Fruit fly (Drosophila melanogaster) whole organism, embryonic: Measurements from ENCODE around the gene CG3457.
A peak's percentile ranks its signal among the peaks of the same experiment; 100 is the strongest.

Experiments
- Antp ChIP-seq: fragments of 200-800 bp; sonication (Bioruptor generic); optimal IDR thresholded peaks from 3 replicates; lab custom pipeline; 2016; ENCODE audit warnings: missing biosample characterization, missing genetic modification characterization
- Atf6 ChIP-seq: fragments of 200-800 bp; sonication (Bioruptor generic); IDR thresholded peaks from 2 replicates; pipeline ENCODE4 v1.3.6; 2022; ENCODE audit warnings: missing biosample characterization, missing genetic modification characterization
- BEAF-32 ChIP-seq: fragments of 200-800 bp; sonication (Bioruptor generic); optimal IDR thresholded peaks from 3 replicates; lab custom pipeline; 2017; ENCODE audit warnings: missing biosample characterization, missing genetic modification characterization, mild to moderate bottlenecking, moderate library complexity, missing genetic modification reagents
- CG10209 ChIP-seq: fragments of 200-800 bp; sonication (Bioruptor generic); optimal IDR thresholded peaks from 3 replicates; lab custom pipeline; 2017; ENCODE audit warnings: missing biosample characterization, mild to moderate bottlenecking, missing genetic modification characterization, missing genetic modification reagents
- CG10321 ChIP-seq: fragments of 200-800 bp; sonication (Bioruptor generic); IDR thresholded peaks from 2 replicates; pipeline ENCODE4 v1.3.6; 2022; ENCODE audit warnings: missing biosample characterization, missing genetic modification characterization
- CG10654 ChIP-seq: fragments of 200-800 bp; sonication (Bioruptor generic); optimal IDR thresholded peaks from 2 replicates; lab custom pipeline; 2016; ENCODE audit warnings: missing biosample characterization, missing genetic modification characterization
- CG10979 ChIP-seq: fragments of 200-800 bp; sonication (Bioruptor generic); optimal IDR thresholded peaks from 2 replicates; lab custom pipeline; 2018; ENCODE audit warnings: missing biosample characterization, mild to moderate bottlenecking, missing genetic modification characterization, moderate library complexity
- CG11398 ChIP-seq: fragments of 200-800 bp; sonication (Bioruptor generic); optimal IDR thresholded peaks from 2 replicates; lab custom pipeline; 2016; ENCODE audit warnings: missing biosample characterization, missing genetic modification characterization
- CG11504 ChIP-seq: fragments of 200-800 bp; sonication (Bioruptor generic); optimal IDR thresholded peaks from 3 replicates; lab custom pipeline; 2019; ENCODE audit warnings: missing biosample characterization, mild to moderate bottlenecking, missing genetic modification characterization, moderate library complexity
- CG12155 ChIP-seq: fragments of 200-800 bp; sonication (Bioruptor generic); optimal IDR thresholded peaks from 3 replicates; lab custom pipeline; 2016; ENCODE audit warnings: missing biosample characterization, missing genetic modification characterization
- CG13287 ChIP-seq: fragments of 200-800 bp; sonication (Bioruptor generic); IDR thresholded peaks from 2 replicates; pipeline ENCODE4 v1.3.6; 2022; ENCODE audit warnings: missing biosample characterization, missing genetic modification characterization; ENCODE audit not compliant: partially characterized antibody
- CG1602 ChIP-seq: fragments of 200-800 bp; sonication (Bioruptor generic); optimal IDR thresholded peaks from 3 replicates; lab custom pipeline; 2016; ENCODE audit warnings: missing biosample characterization, missing genetic modification characterization
- CG17361 ChIP-seq: fragments of 200-800 bp; sonication (Bioruptor generic); IDR thresholded peaks from 3 replicates; pipeline ENCODE4 v1.3.6; 2022; ENCODE audit warnings: missing biosample characterization, missing genetic modification characterization
- CG18599 ChIP-seq: fragments of 200-800 bp; sonication (Bioruptor generic); optimal IDR thresholded peaks from 3 replicates; lab custom pipeline; 2017; ENCODE audit warnings: missing biosample characterization, missing genetic modification characterization, mild to moderate bottlenecking, moderate library complexity, missing genetic modification reagents
- CG3163 ChIP-seq: fragments of 200-800 bp; sonication (Bioruptor generic); optimal IDR thresholded peaks from 3 replicates; lab custom pipeline; 2016; ENCODE audit warnings: missing biosample characterization, missing genetic modification characterization
- CG33213 ChIP-seq: fragments of 200-800 bp; sonication (Bioruptor generic); optimal IDR thresholded peaks from 3 replicates; lab custom pipeline; 2016; ENCODE audit warnings: missing biosample characterization, missing genetic modification characterization
- CG3838 ChIP-seq: fragments of 200-800 bp; sonication (Bioruptor generic); optimal IDR thresholded peaks from 3 replicates; lab custom pipeline; 2016; ENCODE audit warnings: missing biosample characterization, missing genetic modification characterization
- CG3847 ChIP-seq: fragments of 200-800 bp; sonication (Bioruptor generic); IDR thresholded peaks from 2 replicates; pipeline ENCODE4 v1.3.6; 2022; ENCODE audit warnings: missing biosample characterization, missing genetic modification characterization
- CG4617 ChIP-seq: fragments of 200-800 bp; sonication (Bioruptor generic); optimal IDR thresholded peaks from 3 replicates; lab custom pipeline; 2016; ENCODE audit warnings: missing biosample characterization, missing genetic modification characterization, borderline replicate concordance
- CG8478 ChIP-seq: fragments of >200 bp; optimal IDR thresholded peaks from 2 replicates; lab custom pipeline; 2018
- Dad ChIP-seq: fragments of 200-800 bp; sonication (Bioruptor generic); optimal IDR thresholded peaks from 3 replicates; lab custom pipeline; 2016; ENCODE audit warnings: missing biosample characterization, missing genetic modification characterization
- Eip74EF ChIP-seq, 2 experiments: fragments of 200-800 bp in 1 of 2; fragments of >200 bp in 1 of 2; sonication (Bioruptor generic) in 1 of 2; optimal IDR thresholded peaks; 2 replicates each; lab custom pipeline; 2017 to 2019; ENCODE audit warnings: missing biosample characterization in 2 of 2, missing genetic modification characterization in 2 of 2, mild to moderate bottlenecking in 1 of 2, moderate library complexity in 1 of 2
- Ets97D ChIP-seq: fragments of 200-800 bp; sonication (Bioruptor generic); optimal IDR thresholded peaks from 3 replicates; lab custom pipeline; 2016; ENCODE audit warnings: missing biosample characterization, missing genetic modification characterization
- Fer3 ChIP-seq: fragments of 200-800 bp; sonication (Bioruptor generic); optimal IDR thresholded peaks from 2 replicates; lab custom pipeline; 2018; ENCODE audit warnings: missing biosample characterization, mild to moderate bottlenecking, missing genetic modification characterization, moderate library complexity
- HLHmδ ChIP-seq: fragments of 200-800 bp; sonication (Bioruptor generic); optimal IDR thresholded peaks from 2 replicates; lab custom pipeline; 2018; ENCODE audit warnings: missing biosample characterization, mild to moderate bottlenecking, missing genetic modification characterization, moderate library complexity
- Hr39 ChIP-seq: fragments of >200 bp; optimal IDR thresholded peaks from 2 replicates; lab custom pipeline; 2017
- Lim3 ChIP-seq: fragments of 200-800 bp; sonication (Bioruptor generic); IDR thresholded peaks from 2 replicates; pipeline ENCODE4 v1.3.6; 2022; ENCODE audit warnings: missing biosample characterization, missing genetic modification characterization
- Myb ChIP-seq: fragments of 200-800 bp; sonication (Bioruptor generic); optimal IDR thresholded peaks from 2 replicates; lab custom pipeline; 2016; ENCODE audit warnings: missing biosample characterization, missing genetic modification characterization
- NfI ChIP-seq: fragments of 200-800 bp; sonication (Bioruptor generic); optimal IDR thresholded peaks from 3 replicates; lab custom pipeline; 2018; ENCODE audit warnings: missing biosample characterization, mild to moderate bottlenecking, missing genetic modification characterization, moderate library complexity
- Oli ChIP-seq: fragments of 200-800 bp; sonication (Bioruptor generic); optimal IDR thresholded peaks from 2 replicates; lab custom pipeline; 2018; ENCODE audit warnings: missing biosample characterization, mild to moderate bottlenecking, missing genetic modification characterization, moderate library complexity
- Pdp1 ChIP-seq, 2 experiments: fragments of 200-800 bp; sonication (Bioruptor generic); optimal IDR thresholded peaks; 3 replicates each; lab custom pipeline; 2016; ENCODE audit warnings: missing biosample characterization in 2 of 2, missing genetic modification characterization in 2 of 2, mild to moderate bottlenecking in 1 of 2, moderate library complexity in 1 of 2
- Sry-β ChIP-seq: fragments of 200-800 bp; sonication (Bioruptor generic); optimal IDR thresholded peaks from 2 replicates; lab custom pipeline; 2018; ENCODE audit warnings: missing biosample characterization, mild to moderate bottlenecking, missing genetic modification characterization, moderate library complexity
- Tbp ChIP-seq: fragments of >200 bp; optimal IDR thresholded peaks from 2 replicates; lab custom pipeline; 2018; ENCODE audit warnings: missing biosample characterization, missing genetic modification characterization
- Trl ChIP-seq, 3 experiments: fragments of >200 bp in 2 of 3; fragments of 200-800 bp in 1 of 3; sonication (Bioruptor generic) in 1 of 3; optimal IDR thresholded peaks; 2 replicates in 1 of 3; 3 replicates in 2 of 3; lab custom pipeline; 2016 to 2017; ENCODE audit warnings: missing biosample characterization in 1 of 3, missing genetic modification characterization in 1 of 3
- Usf ChIP-seq: fragments of 200-800 bp; sonication (Bioruptor generic); optimal IDR thresholded peaks from 2 replicates; lab custom pipeline; 2017; ENCODE audit warnings: missing genotype, missing biosample characterization, missing genetic modification characterization
- ab ChIP-seq: fragments of 200-800 bp; sonication (Bioruptor generic); optimal IDR thresholded peaks from 2 replicates; lab custom pipeline; 2016; ENCODE audit warnings: missing biosample characterization, missing genetic modification characterization
- bbx ChIP-seq: fragments of 200-800 bp; sonication (Bioruptor generic); IDR thresholded peaks from 2 replicates; pipeline ENCODE4 v1.3.6; 2022; ENCODE audit warnings: missing biosample characterization, missing genetic modification characterization; ENCODE audit not compliant: partially characterized antibody
- bigmax ChIP-seq: fragments of 200-800 bp; sonication (Bioruptor generic); optimal IDR thresholded peaks from 2 replicates; lab custom pipeline; 2018; ENCODE audit warnings: missing biosample characterization, mild to moderate bottlenecking, missing genetic modification characterization
- dmrt11E ChIP-seq: fragments of 200-800 bp; sonication (Bioruptor generic); optimal IDR thresholded peaks from 3 replicates; lab custom pipeline; 2018; ENCODE audit warnings: missing biosample characterization, mild to moderate bottlenecking, missing genetic modification characterization, moderate library complexity
- exex ChIP-seq: fragments of 200-800 bp; sonication (Bioruptor generic); optimal IDR thresholded peaks from 4 replicates; lab custom pipeline; 2018; ENCODE audit warnings: missing biosample characterization, mild to moderate bottlenecking, missing genetic modification characterization, moderate library complexity
- gem ChIP-seq: fragments of 200-800 bp; sonication (Bioruptor generic); optimal IDR thresholded peaks from 2 replicates; lab custom pipeline; 2019; ENCODE audit warnings: missing biosample characterization, mild to moderate bottlenecking, missing genetic modification characterization, moderate library complexity
- grn ChIP-seq: fragments of 200-800 bp; sonication (Bioruptor generic); optimal IDR thresholded peaks from 3 replicates; lab custom pipeline; 2017; ENCODE audit warnings: missing biosample characterization, missing genetic modification characterization
- gsb-n ChIP-seq: fragments of 200-800 bp; sonication (Bioruptor generic); optimal IDR thresholded peaks from 3 replicates; lab custom pipeline; 2018; ENCODE audit warnings: missing biosample characterization, mild to moderate bottlenecking, missing genetic modification characterization
- ham ChIP-seq: fragments of 200-800 bp; sonication (Bioruptor generic); IDR thresholded peaks from 2 replicates; pipeline ENCODE4 v1.3.6; 2022; ENCODE audit warnings: missing biosample characterization, missing genetic modification characterization
- her ChIP-seq: fragments of 200-800 bp; sonication (Bioruptor generic); optimal IDR thresholded peaks from 2 replicates; lab custom pipeline; 2016; ENCODE audit warnings: missing biosample characterization, missing genetic modification characterization
- nmo ChIP-seq: fragments of 200-800 bp; sonication (Bioruptor generic); optimal IDR thresholded peaks from 2 replicates; lab custom pipeline; 2018; ENCODE audit warnings: missing biosample characterization, mild to moderate bottlenecking, missing genetic modification characterization, moderate library complexity
- odd ChIP-seq: fragments of 200-800 bp; sonication (Bioruptor generic); optimal IDR thresholded peaks from 2 replicates; lab custom pipeline; 2017; ENCODE audit warnings: missing biosample characterization, mild to moderate bottlenecking, missing genetic modification characterization
- otp ChIP-seq: fragments of 200-800 bp; sonication (Bioruptor generic); IDR thresholded peaks from 3 replicates; pipeline ENCODE4, ENCODE4 v1.3.6; 2022; ENCODE audit warnings: missing biosample characterization, missing genetic modification characterization
- sim ChIP-seq: fragments of 200-800 bp; sonication (Bioruptor generic); IDR thresholded peaks from 2 replicates; pipeline ENCODE4 v1.3.6; 2022; ENCODE audit warnings: missing biosample characterization, missing genetic modification characterization
- usp ChIP-seq: fragments of >200 bp; optimal IDR thresholded peaks from 2 replicates; lab custom pipeline; 2017; ENCODE audit warnings: missing biosample characterization, missing genetic modification characterization
- wdn ChIP-seq: fragments of 200-800 bp; sonication (Bioruptor generic); IDR thresholded peaks from 2 replicates; pipeline ENCODE4 v1.3.6; 2022; ENCODE audit warnings: missing biosample characterization, missing genetic modification characterization

The CG3457 gene

dm6 chrX:2141854-2142216 is 45.8 kb upstream of the CG3457 start (continued):
- TF ChIP-seq Pdp1 (GFP tag; optimal IDR thresholded peaks at IDR 0.05; lab: Kevin White, UChicago), result peak; percentile 2 to 90
- no peak for TF ChIP-seq CG3163 (GFP tag; lab: Kevin White, UChicago)
- TF ChIP-seq Oli, result peak; percentile 45
- TF ChIP-seq Tbp (GFP tag; lab: Kevin White, UChicago), result no peak
- TF ChIP-seq Myb (GFP tag; lab: Kevin White, UChicago), result no peak
- no peak for TF ChIP-seq Sry-β (GFP tag; lab: Kevin White, UChicago)
- no peak for TF ChIP-seq gsb-n
- no peak for TF ChIP-seq CG13287 (GFP tag; lab: Robert Waterston, UW)
- TF ChIP-seq CG3847 (GFP tag; lab: Robert Waterston, UW), result no peak
- TF ChIP-seq Eip74EF (GFP tag; optimal IDR thresholded peaks at IDR 0.05; lab: Kevin White, UChicago), result peak in 1 of 2 experiments; percentile 9
- TF ChIP-seq Fer3 (tag; lab: Kevin White, UChicago), result peak; percentile 57
- no peak for TF ChIP-seq CG10979 (tag; lab: Kevin White, UChicago)
- peak; percentile 25 for TF ChIP-seq CG12155
- TF ChIP-seq BEAF-32 (GFP tag; lab: Kevin White, UChicago), result no peak
- TF ChIP-seq ham (GFP tag; lab: Robert Waterston, UW), result no peak
- TF ChIP-seq usp, result no peak
- TF ChIP-seq HLHmδ (GFP tag; lab: Kevin White, UChicago), result peak; percentile 53
- no peak for TF ChIP-seq Antp (GFP tag; lab: Kevin White, UChicago)
- TF ChIP-seq Trl (optimal IDR thresholded peaks at IDR 0.05; lab: Kevin White, UChicago), result no peak
- peak; percentile 43 for TF ChIP-seq Trl (GFP tag; optimal IDR thresholded peaks at IDR 0.05; lab: Kevin White, UChicago)
- no peak for TF ChIP-seq Hr39 (lab: Kevin White, UChicago)
- TF ChIP-seq bigmax (GFP tag; lab: Kevin White, UChicago), result no peak
- TF ChIP-seq Usf (GFP tag; lab: Kevin White, UChicago), result no peak
- no peak for TF ChIP-seq Ets97D (GFP tag; lab: Kevin White, UChicago)
- TF ChIP-seq CG4617 (GFP tag; lab: Kevin White, UChicago), result no peak
- no peak for TF ChIP-seq CG1602 (GFP tag; lab: Kevin White, UChicago)
- no peak for TF ChIP-seq ab (GFP tag; lab: Kevin White, UChicago)
- no peak for TF ChIP-seq dmrt11E (tag; lab: Kevin White, UChicago)
- TF ChIP-seq Atf6 (GFP tag; lab: Robert Waterston, UW), result peak; percentile 58; the same call in 1 of the 2 replicates
- peak; percentile 25 for TF ChIP-seq CG10654 (GFP tag; lab: Kevin White, UChicago)
- TF ChIP-seq CG33213 (GFP tag; lab: Kevin White, UChicago), result peak; percentile 22
- TF ChIP-seq exex (tag; lab: Kevin White, UChicago), result peak; percentile 4
- TF ChIP-seq CG10321, result no peak
- peak; percentile 55 for TF ChIP-seq gem
- TF ChIP-seq odd (GFP tag; lab: Kevin White, UChicago), result peak; percentile 71
- no peak for TF ChIP-seq CG8478 (lab: Kevin White, UChicago)
- no peak for TF ChIP-seq Dad (GFP tag; lab: Kevin White, UChicago)
- 0 out of 3 replicates have a peak, but pooled peaks have one; percentile 35 for TF ChIP-seq otp (GFP tag; lab: Robert Waterston, UW)
- TF ChIP-seq grn (GFP tag; lab: Kevin White, UChicago), result peak; percentile 72
- no peak for TF ChIP-seq bbx (GFP tag; lab: Robert Waterston, UW)
- TF ChIP-seq Lim3 (GFP tag; lab: Robert Waterston, UW), result no peak
- TF ChIP-seq CG17361 (GFP tag; lab: Robert Waterston, UW), result 0 out of 3 replicates have a peak, but pooled peaks have one; percentile 49
- TF ChIP-seq CG10209, result peak; percentile 55
- peak; percentile 4 for TF ChIP-seq her (GFP tag; lab: Kevin White, UChicago)
- peak; percentile 43 for TF ChIP-seq CG3838 (GFP tag; lab: Kevin White, UChicago)
- TF ChIP-seq sim (GFP tag; lab: Robert Waterston, UW), result no peak
- peak; percentile 72 for TF ChIP-seq CG18599
- no peak for TF ChIP-seq wdn (GFP tag; lab: Robert Waterston, UW)
- peak; percentile 61 for TF ChIP-seq CG11398 (GFP tag; lab: Kevin White, UChicago)
- peak; percentile 56 for TF ChIP-seq NfI (GFP tag; lab: Kevin White, UChicago)
- peak; percentile 25 for TF ChIP-seq nmo (GFP tag; lab: Kevin White, UChicago)
- TF ChIP-seq CG11504 (tag; lab: Kevin White, UChicago), result peak; percentile 61
